Worm (Caenorhabditis elegans): ENCODE results near the gene mfsd-11.
A peak's percentile ranks its signal among the peaks of the same experiment; 100 is the strongest.

The mfsd-11 gene

ce11 chrX:12182684-12183477 is 29.0 kb upstream of the mfsd-11 start:
- TF ChIP-seq tab-1 (GFP tag; IDR thresholded peaks at IDR 0.05) (no peak), T22C8.4 (GFP tag; IDR thresholded peaks at IDR 0.05) (no peak), flt-1 (GFP tag; IDR thresholded peaks at IDR 0.05) (0 out of 2 replicates have a peak, but pooled peaks have one; percentile 19), ref-1 (GFP tag; conservative IDR thresholded peaks at IDR 0.05) (no peak), cog-1 (tag; optimal IDR thresholded peaks at IDR 0.05) (peak; percentile 51), ztf-23 (GFP tag; IDR thresholded peaks at IDR 0.05) (no peak)

ce11 chrX:12181606-12182005 is 27.7 kb upstream of the mfsd-11 start:
- TF ChIP-seq flt-1 (GFP tag; IDR thresholded peaks at IDR 0.05), result no peak

DNA sequence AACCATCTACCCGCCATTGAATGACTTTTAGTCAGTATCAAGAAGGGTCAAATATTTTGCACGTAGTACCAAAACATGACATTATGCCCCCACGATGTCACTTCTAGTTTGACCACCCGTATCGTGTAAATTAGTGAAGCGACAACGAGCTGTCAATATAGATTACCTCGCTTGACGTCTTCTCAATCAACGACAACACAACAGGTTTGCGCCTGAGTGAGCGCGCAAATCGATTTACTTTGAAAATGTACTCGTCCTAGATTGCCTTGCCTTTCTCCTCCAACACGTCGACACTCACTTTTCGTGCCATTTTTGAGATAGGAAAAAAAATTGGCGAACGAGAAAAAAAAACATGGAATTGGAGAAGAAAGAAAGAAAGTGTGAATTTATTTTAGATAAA is 26.8 kb upstream of the mfsd-11 start:
- TF ChIP-seq cog-1 (tag; optimal IDR thresholded peaks at IDR 0.05) (no peak), klf-2 (GFP tag; conservative IDR thresholded peaks at IDR 0.05) (no peak), ztf-29 (GFP tag; IDR thresholded peaks at IDR 0.05) (no peak), tab-1 (GFP tag; IDR thresholded peaks at IDR 0.05) (no peak), ref-1 (GFP tag; conservative IDR thresholded peaks at IDR 0.05) (no peak), ztf-23 (GFP tag; IDR thresholded peaks at IDR 0.05) (no peak), med-1 (GFP tag; optimal IDR thresholded peaks at IDR 0.05; ENCODE audit: insufficient read depth) (no peak), T22C8.4 (GFP tag; IDR thresholded peaks at IDR 0.05) (no peak), flt-1 (GFP tag; IDR thresholded peaks at IDR 0.05) (no peak)

- TF ChIP-seq tab-1 (GFP tag; IDR thresholded peaks at IDR 0.05) (0 out of 2 replicates have a peak, but pooled peaks have one; percentile 66), med-1 (GFP tag; optimal IDR thresholded peaks at IDR 0.05; ENCODE audit: insufficient read depth) (no peak)
Measured at ce11 chrX:12179817-12180384, 26.0 kb upstream of the mfsd-11 start.

DNA sequence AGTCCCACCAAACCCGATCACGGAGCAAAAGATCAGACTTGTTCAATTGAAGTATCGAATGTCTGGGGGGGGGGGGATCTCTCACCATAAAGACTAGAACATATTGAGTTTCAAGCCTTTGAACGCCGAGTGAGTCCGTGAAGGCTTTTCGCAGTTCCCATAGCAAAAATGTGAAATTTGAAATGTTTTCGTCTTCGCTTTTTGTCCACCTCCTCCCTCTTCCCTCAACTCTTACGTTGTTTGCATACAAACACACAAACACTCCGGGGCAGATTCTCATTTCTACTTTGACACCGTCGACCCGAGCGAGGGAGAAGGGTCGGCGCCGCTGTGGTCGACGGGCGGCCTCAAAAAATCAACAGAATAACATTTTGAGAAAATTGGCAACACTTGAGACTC is 25.2 kb upstream of the mfsd-11 start:
- no peak for TF ChIP-seq ztf-29 (GFP tag; IDR thresholded peaks at IDR 0.05)
- no peak for TF ChIP-seq med-1 (GFP tag; optimal IDR thresholded peaks at IDR 0.05; ENCODE audit: insufficient read depth)
- TF ChIP-seq ref-1 (GFP tag; conservative IDR thresholded peaks at IDR 0.05), result no peak

DNA sequence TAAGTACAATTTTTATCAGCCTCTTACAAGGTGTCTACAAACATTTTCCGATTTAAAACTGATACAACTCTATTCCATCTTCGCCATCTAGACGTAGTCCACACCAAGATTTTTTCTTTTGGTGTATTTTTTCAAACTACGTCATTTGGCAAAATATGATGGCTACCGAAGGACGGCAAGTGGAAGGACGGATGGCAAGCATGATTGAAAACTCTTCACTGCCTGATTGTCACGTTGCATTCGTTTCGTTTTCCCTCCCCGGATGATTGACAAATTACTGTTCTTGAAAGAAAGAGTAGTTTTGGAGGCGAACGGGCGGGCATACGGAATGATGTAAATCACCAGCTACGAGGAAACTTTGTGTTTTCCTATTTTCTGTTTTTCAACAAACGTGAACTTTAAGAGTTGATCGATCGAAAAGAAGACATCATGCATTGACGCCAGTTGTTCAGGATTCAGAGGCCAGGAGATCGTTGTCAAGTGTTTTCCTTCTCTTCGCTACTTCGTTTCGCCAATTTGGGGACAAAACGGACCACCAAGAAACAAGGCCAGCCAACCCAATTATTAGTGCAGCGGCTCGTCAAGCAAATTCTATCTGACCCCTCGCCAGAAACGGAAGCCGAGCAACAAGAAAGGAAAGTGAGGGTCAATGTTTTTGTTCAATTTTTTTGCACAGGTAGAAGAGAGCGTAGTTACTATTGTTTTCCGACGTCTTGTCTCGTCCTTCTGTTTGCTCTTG is 24.6 kb upstream of the mfsd-11 start:
- TF ChIP-seq med-1 (GFP tag; optimal IDR thresholded peaks at IDR 0.05; ENCODE audit: insufficient read depth) (no peak), T22C8.4 (GFP tag; IDR thresholded peaks at IDR 0.05) (no peak), tab-1 (GFP tag; IDR thresholded peaks at IDR 0.05) (no peak), ztf-23 (GFP tag; IDR thresholded peaks at IDR 0.05) (no peak), ztf-29 (GFP tag; IDR thresholded peaks at IDR 0.05) (no peak), ref-1 (GFP tag; conservative IDR thresholded peaks at IDR 0.05) (no peak), klf-2 (GFP tag; conservative IDR thresholded peaks at IDR 0.05) (no peak), cog-1 (tag; optimal IDR thresholded peaks at IDR 0.05) (no peak), flt-1 (GFP tag; IDR thresholded peaks at IDR 0.05) (no peak)

- TF ChIP-seq T22C8.4 (GFP tag; IDR thresholded peaks at IDR 0.05) (no peak), ztf-23 (GFP tag; IDR thresholded peaks at IDR 0.05) (no peak), flt-1 (GFP tag; IDR thresholded peaks at IDR 0.05) (no peak), klf-2 (GFP tag; conservative IDR thresholded peaks at IDR 0.05) (no peak), med-1 (GFP tag; optimal IDR thresholded peaks at IDR 0.05; ENCODE audit: insufficient read depth) (no peak), ztf-29 (GFP tag; IDR thresholded peaks at IDR 0.05) (no peak), tab-1 (GFP tag; IDR thresholded peaks at IDR 0.05) (no peak)
Measured at ce11 chrX:12177521-12177920, 23.6 kb upstream of the mfsd-11 start.

DNA sequence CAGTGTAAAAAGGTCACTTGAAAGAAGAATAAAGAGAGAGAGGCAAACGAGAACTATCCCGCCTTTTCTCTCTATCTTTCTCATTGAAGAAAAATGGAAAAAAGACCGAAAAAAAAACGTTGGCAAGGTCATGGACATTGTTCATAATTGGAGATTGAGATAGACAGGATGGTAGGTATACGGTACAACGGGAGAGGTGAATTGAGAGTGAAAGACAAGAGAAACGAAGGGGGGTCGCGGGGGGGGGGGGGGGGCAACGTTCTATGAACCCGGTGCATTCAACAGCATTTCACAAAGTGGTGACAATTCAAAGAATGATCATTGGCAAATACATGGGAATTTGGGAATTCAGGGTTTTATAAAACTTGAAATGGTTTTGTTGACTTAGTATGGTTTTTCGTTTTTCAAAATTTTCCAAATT is 23.0 kb upstream of the mfsd-11 start:
- TF ChIP-seq flt-1 (GFP tag; IDR thresholded peaks at IDR 0.05) (0 out of 2 replicates have a peak, but pooled peaks have one; percentile 46), med-1 (GFP tag; optimal IDR thresholded peaks at IDR 0.05; ENCODE audit: insufficient read depth) (no peak)

DNA sequence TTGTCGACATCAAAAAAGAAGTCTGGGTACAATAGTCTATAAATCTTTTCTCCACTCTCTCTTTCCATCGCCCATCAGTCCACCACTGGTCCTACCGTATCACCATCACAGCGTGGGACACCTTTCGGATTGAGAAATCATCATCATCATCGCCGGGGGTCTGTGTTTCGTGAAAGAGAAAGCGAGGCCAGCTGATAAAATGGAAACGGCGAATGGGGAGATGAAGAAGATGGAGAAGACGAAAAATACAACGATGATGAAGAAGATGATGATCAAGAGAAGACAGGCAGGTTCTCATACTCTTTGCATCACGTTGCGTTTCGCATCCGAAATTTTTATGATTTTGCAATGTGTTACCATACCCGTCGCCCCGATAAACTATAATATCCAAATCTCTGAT is 22.5 kb upstream of the mfsd-11 start:
- TF ChIP-seq ztf-29 (GFP tag; IDR thresholded peaks at IDR 0.05) (no peak), ref-1 (GFP tag; conservative IDR thresholded peaks at IDR 0.05) (no peak), klf-2 (GFP tag; conservative IDR thresholded peaks at IDR 0.05) (no peak), T22C8.4 (GFP tag; IDR thresholded peaks at IDR 0.05) (no peak), cog-1 (tag; optimal IDR thresholded peaks at IDR 0.05) (no peak), med-1 (GFP tag; optimal IDR thresholded peaks at IDR 0.05; ENCODE audit: insufficient read depth) (no peak), ztf-23 (GFP tag; IDR thresholded peaks at IDR 0.05) (no peak), tab-1 (GFP tag; IDR thresholded peaks at IDR 0.05) (no peak), flt-1 (GFP tag; IDR thresholded peaks at IDR 0.05) (no peak)

ce11 chrX:12175667-12176278 is 21.9 kb upstream of the mfsd-11 start:
- TF ChIP-seq ref-1 (GFP tag; conservative IDR thresholded peaks at IDR 0.05), result no peak
- TF ChIP-seq tab-1 (GFP tag; IDR thresholded peaks at IDR 0.05), result no peak
- no peak for TF ChIP-seq cog-1 (tag; optimal IDR thresholded peaks at IDR 0.05)
- no peak for TF ChIP-seq klf-2 (GFP tag; conservative IDR thresholded peaks at IDR 0.05)
- TF ChIP-seq med-1 (GFP tag; optimal IDR thresholded peaks at IDR 0.05; ENCODE audit: insufficient read depth), result no peak
- TF ChIP-seq ztf-23 (GFP tag; IDR thresholded peaks at IDR 0.05), result no peak
- no peak for TF ChIP-seq flt-1 (GFP tag; IDR thresholded peaks at IDR 0.05)
- no peak for TF ChIP-seq T22C8.4 (GFP tag; IDR thresholded peaks at IDR 0.05)
- no peak for TF ChIP-seq ztf-29 (GFP tag; IDR thresholded peaks at IDR 0.05)

All from whole organism, midembryonic.